Worm (Caenorhabditis elegans): ENCODE measurements around the gene Y25C1A.14.

DNA sequence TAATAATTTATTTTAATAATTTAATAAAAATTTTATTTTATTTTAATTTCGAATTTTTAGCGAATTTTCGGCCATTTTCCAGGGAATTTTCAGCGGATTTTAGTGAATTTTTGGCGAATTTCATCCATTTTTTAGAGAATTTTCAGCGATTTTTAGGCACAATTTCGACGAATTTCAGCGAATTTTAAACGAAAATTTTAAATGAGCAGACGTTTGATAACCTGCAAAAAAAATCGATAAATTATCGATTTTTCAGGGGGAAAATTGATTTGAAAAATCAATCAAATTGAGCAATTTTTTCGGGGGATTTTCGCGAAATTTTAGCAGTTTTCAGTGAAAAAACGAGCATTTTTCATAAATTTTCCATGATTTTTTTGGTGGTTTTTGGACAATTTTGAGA lies 28.1 kb downstream of the Y25C1A.14 start:
- TF ChIP-seq hlh-8 (tag; optimal IDR thresholded peaks at IDR 0.05) = no peak
- TF ChIP-seq fkh-10 (GFP tag; optimal IDR thresholded peaks at IDR 0.05) = no peak
- no peak for TF ChIP-seq ceh-2 (tag; optimal IDR thresholded peaks at IDR 0.05)
- no peak for TF ChIP-seq ama-1 (optimal IDR thresholded peaks at IDR 0.05)
- no peak for TF ChIP-seq pha-4 (tag; optimal IDR thresholded peaks at IDR 0.05)
- TF ChIP-seq dve-1 (tag; optimal IDR thresholded peaks at IDR 0.05) = no peak
- TF ChIP-seq T23F11.4 (GFP tag; optimal IDR thresholded peaks at IDR 0.05) = no peak
- no peak for TF ChIP-seq unc-42 (tag; optimal IDR thresholded peaks at IDR 0.05)

Measured in whole organism, late embryonic.